Fruit fly (Drosophila melanogaster) whole organism, embryonic: Measurements from ENCODE around the gene MAPk-Ak2.

Experiments
- Asciz ChIP-seq: fragments of 200-800 bp; sonication (Bioruptor generic); optimal IDR thresholded peaks from 2 replicates; lab custom pipeline; 2017; ENCODE audit warnings: missing biosample characterization, mild to moderate bottlenecking, missing genetic modification characterization, missing genetic modification reagents
- Bdp1 ChIP-seq: fragments of 200-800 bp; sonication (Bioruptor generic); optimal IDR thresholded peaks from 3 replicates; lab custom pipeline; 2016; ENCODE audit warnings: missing biosample characterization, missing genetic modification characterization
- BtbVII ChIP-seq: fragments of 200-800 bp; sonication (Bioruptor generic); optimal IDR thresholded peaks from 3 replicates; lab custom pipeline; 2017; ENCODE audit warnings: missing biosample characterization, mild to moderate bottlenecking, missing genetic modification characterization
- CG10431 ChIP-seq: fragments of 200-800 bp; sonication (Bioruptor generic); optimal IDR thresholded peaks from 3 replicates; lab custom pipeline; 2018; ENCODE audit warnings: missing biosample characterization, mild to moderate bottlenecking, missing genetic modification characterization
- CG10979 ChIP-seq: fragments of 200-800 bp; sonication (Bioruptor generic); optimal IDR thresholded peaks from 2 replicates; lab custom pipeline; 2018; ENCODE audit warnings: missing biosample characterization, mild to moderate bottlenecking, missing genetic modification characterization, moderate library complexity
- CG11696 ChIP-seq: fragments of 200-800 bp; sonication (Bioruptor generic); IDR thresholded peaks from 2 replicates; pipeline ENCODE4 v1.3.6; 2022; ENCODE audit warnings: missing biosample characterization, missing genetic modification characterization
- CG13287 ChIP-seq: fragments of 200-800 bp; sonication (Bioruptor generic); IDR thresholded peaks from 2 replicates; pipeline ENCODE4 v1.3.6; 2022; ENCODE audit warnings: missing biosample characterization, missing genetic modification characterization; ENCODE audit not compliant: partially characterized antibody
- CG1647 ChIP-seq: fragments of 200-800 bp; sonication (Bioruptor generic); optimal IDR thresholded peaks from 3 replicates; lab custom pipeline; 2016; ENCODE audit warnings: missing biosample characterization, missing genetic modification characterization
- CG17385 ChIP-seq: fragments of 200-800 bp; sonication (Bioruptor generic); optimal IDR thresholded peaks from 3 replicates; lab custom pipeline; 2018; ENCODE audit warnings: missing biosample characterization, mild to moderate bottlenecking, missing genetic modification characterization
- CG17802 ChIP-seq: fragments of 200-800 bp; sonication (Bioruptor generic); optimal IDR thresholded peaks from 2 replicates; lab custom pipeline; 2018; ENCODE audit warnings: missing biosample characterization, mild to moderate bottlenecking, missing genetic modification characterization, moderate library complexity
- CG2712 ChIP-seq: fragments of 200-800 bp; optimal IDR thresholded peaks from 3 replicates; lab custom pipeline; 2019; ENCODE audit warnings: missing biosample characterization, mild to moderate bottlenecking, missing genetic modification characterization, moderate library complexity
- CG32532 ChIP-seq: fragments of 200-800 bp; sonication (Bioruptor generic); IDR thresholded peaks from 2 replicates; pipeline ENCODE4 v1.3.6; 2022; ENCODE audit warnings: missing biosample characterization, missing genetic modification characterization
- CG3838 ChIP-seq: fragments of 200-800 bp; sonication (Bioruptor generic); optimal IDR thresholded peaks from 3 replicates; lab custom pipeline; 2016; ENCODE audit warnings: missing biosample characterization, missing genetic modification characterization
- CG4282 ChIP-seq: fragments of 200-800 bp; sonication (Bioruptor generic); optimal IDR thresholded peaks from 2 replicates; lab custom pipeline; 2016; ENCODE audit warnings: missing biosample characterization, missing genetic modification characterization
- CG4617 ChIP-seq: fragments of 200-800 bp; sonication (Bioruptor generic); optimal IDR thresholded peaks from 3 replicates; lab custom pipeline; 2016; ENCODE audit warnings: missing biosample characterization, missing genetic modification characterization, borderline replicate concordance
- CG5180 ChIP-seq: fragments of 200-800 bp; sonication (Bioruptor generic); optimal IDR thresholded peaks from 3 replicates; lab custom pipeline; 2017; ENCODE audit warnings: missing biosample characterization, missing genetic modification characterization, mild to moderate bottlenecking, moderate library complexity, missing genetic modification reagents
- CG5245 ChIP-seq: fragments of 200-800 bp; sonication (Bioruptor generic); optimal IDR thresholded peaks from 3 replicates; lab custom pipeline; 2016; ENCODE audit warnings: missing biosample characterization, missing genetic modification characterization
- CG8765 ChIP-seq: fragments of 200-800 bp; sonication (Bioruptor generic); IDR thresholded peaks from 2 replicates; pipeline ENCODE4 v1.3.6; 2022; ENCODE audit warnings: missing biosample characterization, missing genetic modification characterization
- CG8924 ChIP-seq: fragments of 200-800 bp; optimal IDR thresholded peaks from 3 replicates; lab custom pipeline; 2019; ENCODE audit warnings: missing biosample characterization, mild to moderate bottlenecking, missing genetic modification characterization, moderate library complexity
- CG8944 ChIP-seq: fragments of 200-800 bp; sonication (Bioruptor generic); optimal IDR thresholded peaks from 3 replicates; lab custom pipeline; 2016; ENCODE audit warnings: missing biosample characterization, missing genetic modification characterization
- CG9727 ChIP-seq: fragments of 200-800 bp; sonication (Bioruptor generic); optimal IDR thresholded peaks from 3 replicates; lab custom pipeline; 2017; ENCODE audit warnings: missing biosample characterization, mild to moderate bottlenecking, missing genetic modification characterization
- CoRest ChIP-seq: fragments of 200-800 bp; sonication (Bioruptor generic); optimal IDR thresholded peaks from 3 replicates; lab custom pipeline; 2018; ENCODE audit warnings: missing biosample characterization, mild to moderate bottlenecking, missing genetic modification characterization, moderate library complexity
- D19B ChIP-seq: fragments of 200-800 bp; sonication (Bioruptor generic); optimal IDR thresholded peaks from 2 replicates; lab custom pipeline; 2017; ENCODE audit warnings: missing biosample characterization, mild to moderate bottlenecking, missing genetic modification characterization
- Dbx ChIP-seq: fragments of 200-800 bp; sonication (Bioruptor generic); IDR thresholded peaks from 3 replicates; pipeline ENCODE4 v1.3.6; 2022; ENCODE audit warnings: missing biosample characterization, missing genetic modification characterization
- Dip3 ChIP-seq: fragments of 200-800 bp; sonication (Bioruptor generic); optimal IDR thresholded peaks from 3 replicates; lab custom pipeline; 2016; ENCODE audit warnings: missing biosample characterization, missing genetic modification characterization
- Gug ChIP-seq: fragments of 200-800 bp; sonication (Bioruptor generic); IDR thresholded peaks from 4 replicates; pipeline ENCODE4 v1.3.6; 2022; ENCODE audit warnings: missing biosample characterization, missing genetic modification characterization
- Hey ChIP-seq: fragments of 200-800 bp; sonication (Bioruptor generic); optimal IDR thresholded peaks from 3 replicates; lab custom pipeline; 2018; ENCODE audit warnings: missing biosample characterization, mild to moderate bottlenecking, missing genetic modification characterization
- Kr ChIP-seq: fragments of 200-800 bp; sonication (Bioruptor generic); optimal IDR thresholded peaks from 2 replicates; lab custom pipeline; 2017; ENCODE audit warnings: missing biosample characterization, mild to moderate bottlenecking, missing genetic modification characterization
- MTF-1 ChIP-seq: fragments of 200-800 bp; sonication (Bioruptor generic); optimal IDR thresholded peaks from 2 replicates; lab custom pipeline; 2018; ENCODE audit warnings: missing biosample characterization, mild to moderate bottlenecking, missing genetic modification characterization, borderline replicate concordance
- Side ChIP-seq: fragments of 200-800 bp; sonication (Bioruptor generic); optimal IDR thresholded peaks from 2 replicates; lab custom pipeline; 2016; ENCODE audit warnings: missing biosample characterization, missing genetic modification characterization
- Xbp1 ChIP-seq: fragments of 200-800 bp; sonication (Bioruptor generic); optimal IDR thresholded peaks from 3 replicates; lab custom pipeline; 2016; ENCODE audit warnings: missing biosample characterization, mild to moderate bottlenecking, missing genetic modification characterization
- YL-1 ChIP-seq: fragments of 200-800 bp; sonication (Bioruptor generic); optimal IDR thresholded peaks from 3 replicates; lab custom pipeline; 2017; ENCODE audit warnings: missing biosample characterization, mild to moderate bottlenecking, missing genetic modification characterization
- bab2 ChIP-seq: fragments of 200-800 bp; sonication (Bioruptor generic); optimal IDR thresholded peaks from 2 replicates; lab custom pipeline; 2016; ENCODE audit warnings: missing biosample characterization, missing genetic modification characterization
- bigmax ChIP-seq: fragments of 200-800 bp; sonication (Bioruptor generic); optimal IDR thresholded peaks from 2 replicates; lab custom pipeline; 2018; ENCODE audit warnings: missing biosample characterization, mild to moderate bottlenecking, missing genetic modification characterization
- br ChIP-seq: fragments of >200 bp; optimal IDR thresholded peaks from 2 replicates; lab custom pipeline; 2017
- chinmo ChIP-seq: fragments of 200-800 bp; sonication (Bioruptor generic); IDR thresholded peaks from 4 replicates; pipeline ENCODE4 v1.3.6; 2022; ENCODE audit warnings: missing biosample characterization, missing genetic modification characterization; ENCODE audit not compliant: partially characterized antibody
- chm ChIP-seq: fragments of 200-800 bp; sonication (Bioruptor generic); IDR thresholded peaks from 2 replicates; pipeline ENCODE4 v1.3.6; 2022; ENCODE audit warnings: missing biosample characterization, missing genetic modification characterization
- chn ChIP-seq: fragments of 200-800 bp; sonication (Bioruptor generic); optimal IDR thresholded peaks from 2 replicates; lab custom pipeline; 2016; ENCODE audit warnings: missing biosample characterization, missing genetic modification characterization
- disco-r ChIP-seq: fragments of 200-800 bp; sonication (Bioruptor generic); optimal IDR thresholded peaks from 2 replicates; lab custom pipeline; 2016; ENCODE audit warnings: missing biosample characterization, missing genetic modification characterization
- eyg ChIP-seq: fragments of 200-800 bp; sonication (Bioruptor generic); optimal IDR thresholded peaks from 3 replicates; lab custom pipeline; 2016; ENCODE audit warnings: missing biosample characterization, missing genetic modification characterization
- fd3F ChIP-seq: fragments of 200-800 bp; sonication (Bioruptor generic); optimal IDR thresholded peaks from 2 replicates; lab custom pipeline; 2018; ENCODE audit warnings: missing biosample characterization, mild to moderate bottlenecking, missing genetic modification characterization, moderate library complexity
- inv ChIP-seq: fragments of 200-800 bp; sonication (Bioruptor generic); IDR thresholded peaks from 2 replicates; pipeline ENCODE4 v1.3.6; 2022; ENCODE audit warnings: missing biosample characterization, missing genetic modification characterization; ENCODE audit not compliant: partially characterized antibody
- jigr1 ChIP-seq: fragments of 200-800 bp; sonication (Bioruptor generic); IDR thresholded peaks from 3 replicates; pipeline ENCODE4 v1.3.6; 2022; ENCODE audit warnings: missing biosample characterization, missing genetic modification characterization
- kah ChIP-seq: fragments of 200-800 bp; sonication (Bioruptor generic); optimal IDR thresholded peaks from 2 replicates; lab custom pipeline; 2018; ENCODE audit warnings: missing biosample characterization, mild to moderate bottlenecking, missing genetic modification characterization
- phol ChIP-seq: fragments of 200-800 bp; sonication (Bioruptor generic); optimal IDR thresholded peaks from 3 replicates; lab custom pipeline; 2018; ENCODE audit warnings: missing biosample characterization, mild to moderate bottlenecking, missing genetic modification characterization, moderate library complexity
- pum ChIP-seq: fragments of 200-800 bp; sonication (Bioruptor generic); optimal IDR thresholded peaks from 2 replicates; lab custom pipeline; 2016; ENCODE audit warnings: missing biosample characterization, missing genetic modification characterization
- ro ChIP-seq: fragments of 200-800 bp; sonication (Bioruptor generic); IDR thresholded peaks from 2 replicates; pipeline ENCODE4 v1.3.6; 2022; ENCODE audit warnings: missing biosample characterization, missing genetic modification characterization
- stc ChIP-seq: fragments of 200-800 bp; sonication (Bioruptor generic); IDR thresholded peaks from 2 replicates; pipeline ENCODE4 v1.3.6; 2022; ENCODE audit warnings: missing biosample characterization, missing genetic modification characterization
- tna ChIP-seq: fragments of 200-800 bp; sonication (Bioruptor generic); IDR thresholded peaks from 2 replicates; pipeline ENCODE4 v1.3.6; 2022; ENCODE audit warnings: missing biosample characterization, missing genetic modification characterization; ENCODE audit not compliant: partially characterized antibody
- wdn ChIP-seq: fragments of 200-800 bp; sonication (Bioruptor generic); IDR thresholded peaks from 2 replicates; pipeline ENCODE4 v1.3.6; 2022; ENCODE audit warnings: missing biosample characterization, missing genetic modification characterization
- zf30C ChIP-seq: fragments of 200-800 bp; sonication (Bioruptor generic); optimal IDR thresholded peaks from 3 replicates; lab custom pipeline; 2018; ENCODE audit warnings: missing biosample characterization, mild to moderate bottlenecking, missing genetic modification characterization

MAPk-Ak2 gene

DNA sequence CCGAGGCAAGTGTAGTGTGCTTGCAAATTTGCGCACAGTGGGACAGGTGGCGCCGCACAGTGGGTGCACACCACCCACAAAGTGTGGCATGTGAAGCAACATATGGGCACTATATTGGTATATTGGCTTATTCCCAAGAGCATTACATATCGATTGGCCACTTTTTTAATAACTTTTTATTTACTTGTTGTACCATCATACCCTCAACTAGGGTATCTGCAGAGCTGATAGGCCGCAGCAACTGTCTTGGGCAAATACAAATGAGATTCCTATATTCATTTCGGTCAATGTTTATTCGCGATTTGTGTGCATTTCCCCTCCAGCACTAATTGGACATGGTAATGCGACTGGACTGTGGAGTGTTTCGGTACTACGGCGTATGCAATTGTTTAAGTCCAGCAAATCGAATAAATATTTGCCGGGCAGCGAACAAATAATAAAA lies 39.2 kb downstream of the MAPk-Ak2 start (continued):
- TF ChIP-seq bigmax (GFP tag; lab: Kevin White, UChicago), result no peak
- TF ChIP-seq CG17802 (tag; lab: Kevin White, UChicago), result peak; percentile 48
- TF ChIP-seq CG10979 (tag; lab: Kevin White, UChicago), result peak; percentile 15
- no peak for TF ChIP-seq YL-1 (GFP tag; lab: Kevin White, UChicago)
- peak; percentile 48 for TF ChIP-seq eyg (GFP tag; lab: Kevin White, UChicago)
- no peak for TF ChIP-seq chm (GFP tag; lab: Robert Waterston, UW)
- TF ChIP-seq pum (GFP tag; lab: Kevin White, UChicago), result peak; percentile 35
- TF ChIP-seq jigr1, result peak; percentile 41; the same call in 1 of the 3 replicates
- no peak for TF ChIP-seq chinmo (GFP tag; lab: Robert Waterston, UW)
- no peak for TF ChIP-seq CG8924 (tag; lab: Kevin White, UChicago)
- peak; percentile 39 for TF ChIP-seq D19B (GFP tag; lab: Kevin White, UChicago)
- TF ChIP-seq ro (GFP tag; lab: Robert Waterston, UW), result no peak
- no peak for TF ChIP-seq tna (GFP tag; lab: Robert Waterston, UW)
- TF ChIP-seq Dbx (GFP tag; lab: Robert Waterston, UW), result 0 out of 3 replicates have a peak, but pooled peaks have one; percentile 7
- TF ChIP-seq CG9727, result peak; percentile 52
- TF ChIP-seq Xbp1, result peak; percentile 45
- TF ChIP-seq CG8944 (GFP tag; lab: Kevin White, UChicago), result peak; percentile 65
- no peak for TF ChIP-seq kah (GFP tag; lab: Kevin White, UChicago)
- no peak for TF ChIP-seq Side (GFP tag; lab: Kevin White, UChicago)
- TF ChIP-seq CG1647 (GFP tag; lab: Kevin White, UChicago), result peak; percentile 1
- no peak for TF ChIP-seq CG3838
- TF ChIP-seq CG10431 (GFP tag; lab: Kevin White, UChicago), result no peak
- no peak for TF ChIP-seq fd3F (GFP tag; lab: Kevin White, UChicago)
- TF ChIP-seq CG5180, result peak; percentile 9
- TF ChIP-seq CG32532 (GFP tag; lab: Robert Waterston, UW), result peak; percentile 36; the same call in 1 of the 2 replicates
- TF ChIP-seq wdn, result no peak
- TF ChIP-seq CG11696 (GFP tag; lab: Robert Waterston, UW), result no peak
- no peak for TF ChIP-seq Hey (tag; lab: Kevin White, UChicago)
- no peak for TF ChIP-seq Dip3 (GFP tag; lab: Kevin White, UChicago)
- TF ChIP-seq Kr (GFP tag; lab: Kevin White, UChicago), result no peak
- TF ChIP-seq Gug (GFP tag; lab: Robert Waterston, UW), result peak; percentile 17; the same call in 1 of the 4 replicates
- no peak for TF ChIP-seq Bdp1 (GFP tag; lab: Kevin White, UChicago)
- peak; percentile 37; the same call in 1 of the 2 replicates for TF ChIP-seq CG8765
- no peak for TF ChIP-seq br (lab: Kevin White, UChicago)
- TF ChIP-seq disco-r, result peak; percentile 15
- no peak for TF ChIP-seq BtbVII (GFP tag; lab: Kevin White, UChicago)
- peak; percentile 61 for TF ChIP-seq MTF-1 (GFP tag; lab: Kevin White, UChicago)
- no peak for TF ChIP-seq zf30C
- peak; percentile 39 for TF ChIP-seq CG2712 (tag; lab: Kevin White, UChicago)
- TF ChIP-seq bab2 (GFP tag; lab: Kevin White, UChicago), result peak; percentile 70
- TF ChIP-seq CG4617 (GFP tag; lab: Kevin White, UChicago), result no peak
- TF ChIP-seq CoRest (tag; lab: Kevin White, UChicago), result peak; percentile 37
- TF ChIP-seq CG5245, result peak; percentile 35
- no peak for TF ChIP-seq chn (GFP tag; lab: Kevin White, UChicago)
- no peak for TF ChIP-seq CG13287
- no peak for TF ChIP-seq inv (GFP tag; lab: Robert Waterston, UW)
- TF ChIP-seq CG4282, result no peak
- TF ChIP-seq phol, result peak; percentile 46
- peak; percentile 70 for TF ChIP-seq Asciz
- no peak for TF ChIP-seq CG17385 (GFP tag; lab: Kevin White, UChicago)
- TF ChIP-seq stc, result peak; percentile 44; the same call in 1 of the 2 replicates
